Worm (Caenorhabditis elegans) whole organism, young adult: Measurements from ENCODE around the gene rps-12.

ENCODE experiments used
- ama-1 ChIP-seq, 3 experiments: fragments of 150-350 bp in 1 of 3; sonication (generic microtip) in 2 of 3; optimal IDR thresholded peaks; 2 replicates each; lab custom pipeline; 2014 to 2018; ENCODE audit warnings: missing biosample characterization in 2 of 3, missing genetic modification characterization in 2 of 3, missing genetic modification reagents in 2 of 3
- attf-6 ChIP-seq: fragments of 200-800 bp; sonication (Bioruptor generic); IDR thresholded peaks from 2 replicates; pipeline ENCODE4 v1.3.6; 2022; ENCODE audit warnings: missing genetic modification reagents, missing genetic modification characterization, missing compliant biosample characterization
- bed-2 ChIP-seq: fragments of 200-800 bp; sonication (Bioruptor generic); IDR thresholded peaks from 2 replicates; pipeline ENCODE4 v1.3.6; 2022; ENCODE audit warnings: missing genetic modification reagents, missing genetic modification characterization, missing compliant biosample characterization
- dox-1 ChIP-seq: fragments of 200-800 bp; sonication (Bioruptor generic); IDR thresholded peaks from 2 replicates; pipeline ENCODE4 v1.3.6; 2022; ENCODE audit warnings: missing genetic modification reagents, missing genetic modification characterization, missing compliant biosample characterization
- hlh-12 ChIP-seq: sonication (generic microtip); optimal IDR thresholded peaks from 2 replicates; lab custom pipeline; 2016; ENCODE audit warnings: missing genetic modification characterization, missing compliant biosample characterization
- nfya-1 ChIP-seq: sonication (generic microtip); optimal IDR thresholded peaks from 2 replicates; lab custom pipeline; 2017; ENCODE audit warnings: antibody characterized with exemption, missing compliant biosample characterization, missing genetic modification characterization, borderline replicate concordance; ENCODE audit not compliant: insufficient read depth
- nfyb-1 ChIP-seq: fragments of 200-800 bp; sonication (Bioruptor generic); IDR thresholded peaks from 2 replicates; pipeline ENCODE4 v1.3.6; 2022; ENCODE audit warnings: missing genetic modification reagents, missing genetic modification characterization, missing compliant biosample characterization
- pha-4 ChIP-seq: fragments of 150-350 bp; sonication (generic microtip); optimal IDR thresholded peaks from 2 replicates; lab custom pipeline; 2014; ENCODE audit warnings: missing biosample characterization, missing genetic modification reagents, missing genetic modification characterization
- sea-2 ChIP-seq: fragments of 200-800 bp; sonication (Bioruptor generic); IDR thresholded peaks from 2 replicates; pipeline ENCODE4 v1.3.6; 2022; ENCODE audit warnings: missing genetic modification characterization, missing compliant biosample characterization
- tbx-9 ChIP-seq: sonication (generic microtip); optimal IDR thresholded peaks from 2 replicates; lab custom pipeline; 2016; ENCODE audit warnings: borderline replicate concordance, missing genetic modification characterization, inconsistent platforms, missing compliant biosample characterization
- tlf-1 ChIP-seq: fragments of 200-800 bp; sonication (Bioruptor generic); optimal IDR thresholded peaks from 2 replicates; lab custom pipeline; 2018; ENCODE audit warnings: mild to moderate bottlenecking, missing genetic modification characterization, missing compliant biosample characterization

DNA sequence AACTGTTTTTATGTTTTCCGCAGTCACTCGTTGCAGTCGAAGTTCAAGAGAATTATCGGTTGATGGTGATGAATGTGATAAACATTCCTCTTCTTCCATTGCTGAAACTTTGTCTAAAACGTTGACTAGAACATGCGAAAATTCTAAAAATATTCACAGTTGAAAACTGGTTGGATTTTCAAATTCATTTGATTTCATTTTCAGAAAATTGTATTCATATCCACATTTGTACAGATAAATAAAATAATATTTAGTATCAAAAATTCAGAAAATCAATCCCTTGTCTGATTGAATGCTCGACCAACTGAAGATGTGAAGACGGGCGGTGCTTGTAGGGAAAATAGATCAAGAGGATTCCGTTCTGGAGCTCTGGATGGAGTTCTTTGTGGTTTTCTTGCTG is 1.3 kb upstream of the rps-12 start, which contains the start of gene F54E7.9:
- TF ChIP-seq attf-6 (no peak), nfya-1 (tag; lab: Kevin White, UChicago) (no peak), tbx-9 (tag; lab: Kevin White, UChicago) (no peak), bed-2 (no peak), nfyb-1 (no peak), pha-4 (tag; lab: Kevin White, UChicago) (no peak), sea-2 (GFP tag; lab: Robert Waterston, UW) (no peak), tlf-1 (GFP tag; lab: Kevin White, UChicago) (no peak), ama-1 (optimal IDR thresholded peaks at IDR 0.05; lab: Kevin White, UChicago) (no peak), ama-1 (GFP tag; optimal IDR thresholded peaks at IDR 0.05; lab: Kevin White, UChicago) (no peak), dox-1 (GFP tag; lab: Robert Waterston, UW) (no peak), hlh-12 (tag; lab: Kevin White, UChicago) (no peak)
